Worm (Caenorhabditis elegans) whole organism, L1 larva: ENCODE data around the gene C55A6.11.
"Not testable (repeated sequence)": the region's sequence is repeated elsewhere in the genome, so short reads cannot be mapped to it uniquely, and the experiment has no call there.

Experiments
- C34B4.2 ChIP-seq: sonication (generic microtip); optimal IDR thresholded peaks from 2 replicates; lab custom pipeline; 2017; ENCODE audit warnings: mild to moderate bottlenecking, missing genetic modification characterization, missing compliant biosample characterization
- Y116A8C.19 ChIP-seq: sonication (generic microtip); optimal IDR thresholded peaks from 2 replicates; lab custom pipeline; 2016; ENCODE audit warnings: missing compliant biosample characterization, missing genetic modification characterization, borderline replicate concordance
- aha-1 ChIP-seq: fragments of 150-350 bp; optimal IDR thresholded peaks from 2 replicates; lab custom pipeline; 2014; ENCODE audit warnings: missing biosample characterization, missing genetic modification characterization
- alr-1 ChIP-seq: fragments of 200-800 bp; sonication (Bioruptor generic); optimal IDR thresholded peaks from 2 replicates; lab custom pipeline; 2018; ENCODE audit warnings: borderline replicate concordance, mild to moderate bottlenecking, missing genetic modification characterization, missing compliant biosample characterization
- aly-2 ChIP-seq: fragments of 150-350 bp; optimal IDR thresholded peaks from 2 replicates; lab custom pipeline; 2014; ENCODE audit warnings: missing biosample characterization, missing genetic modification characterization
- ceh-88 ChIP-seq: fragments of 200-800 bp; sonication (Bioruptor generic); IDR thresholded peaks from 2 replicates; pipeline ENCODE4 v1.3.6; 2022; ENCODE audit warnings: missing genetic modification characterization, missing compliant biosample characterization
- ceh-90 ChIP-seq: sonication (generic microtip); optimal IDR thresholded peaks from 2 replicates; lab custom pipeline; 2016; ENCODE audit warnings: missing genetic modification characterization, missing compliant biosample characterization
- ces-1 ChIP-seq: fragments of 150-350 bp; optimal IDR thresholded peaks from 2 replicates; lab custom pipeline; 2014; ENCODE audit warnings: missing biosample characterization, missing genetic modification reagents, missing genetic modification characterization
- dpl-1 ChIP-seq, 3 experiments: fragments of 150-350 bp in 2 of 3; sonication (generic microtip) in 1 of 3; optimal IDR thresholded peaks; 2 replicates each; lab custom pipeline; 2014 to 2017; ENCODE audit warnings: missing biosample characterization in 3 of 3, missing genetic modification characterization in 3 of 3, missing genetic modification reagents in 3 of 3
- efl-1 ChIP-seq, 4 experiments: fragments of 150-350 bp; optimal IDR thresholded peaks in 3 of 4; peaks in 1 of 4; 1 replicate in 1 of 4; 2 replicates in 3 of 4; lab custom pipeline; 2014; ENCODE audit warnings: missing biosample characterization in 2 of 4, missing genetic modification characterization in 2 of 4, missing genetic modification reagents in 2 of 4
- efl-3 ChIP-seq: fragments of 200-800 bp; sonication (Bioruptor generic); optimal IDR thresholded peaks from 2 replicates; lab custom pipeline; 2018; ENCODE audit warnings: mild to moderate bottlenecking, missing genetic modification characterization, missing compliant biosample characterization
- egl-13 ChIP-seq: sonication (generic microtip); optimal IDR thresholded peaks from 2 replicates; lab custom pipeline; 2016; ENCODE audit warnings: missing genotype, missing genetic modification reagents, missing genetic modification characterization, missing compliant biosample characterization
- elt-3 ChIP-seq, 6 experiments: fragments of 150-350 bp in 1 of 6; sonication (generic microtip); optimal IDR thresholded peaks; 2 replicates each; lab custom pipeline; 2017 to 2018; ENCODE audit warnings: missing biosample characterization in 6 of 6, missing genetic modification characterization in 6 of 6, inconsistent platforms in 1 of 6
- fkh-10 ChIP-seq: sonication (generic microtip); optimal IDR thresholded peaks from 2 replicates; lab custom pipeline; 2017; ENCODE audit warnings: missing biosample characterization, missing genetic modification reagents, missing genetic modification characterization
- fkh-4 ChIP-seq: sonication (generic microtip); optimal IDR thresholded peaks from 2 replicates; lab custom pipeline; 2016; ENCODE audit warnings: missing compliant biosample characterization, missing genetic modification characterization, borderline replicate concordance
- fkh-8 ChIP-seq: sonication (generic microtip); optimal IDR thresholded peaks from 2 replicates; lab custom pipeline; 2016; ENCODE audit warnings: mild to moderate bottlenecking, missing genetic modification characterization, missing compliant biosample characterization
- grh-1 ChIP-seq: fragments of 200-800 bp; sonication (Bioruptor generic); IDR thresholded peaks from 2 replicates; pipeline ENCODE4 v1.3.6; 2022; ENCODE audit warnings: missing genetic modification reagents, missing genetic modification characterization, missing compliant biosample characterization
- hlh-4 ChIP-seq: sonication (generic microtip); optimal IDR thresholded peaks from 2 replicates; lab custom pipeline; 2016; ENCODE audit warnings: mild to moderate bottlenecking, missing genetic modification characterization, missing compliant biosample characterization
- isw-1 ChIP-seq: fragments of 200-800 bp; sonication (Bioruptor generic); IDR thresholded peaks from 2 replicates; pipeline ENCODE4 v1.3.6; 2022; ENCODE audit warnings: missing genetic modification characterization, missing compliant biosample characterization
- lin-13 ChIP-seq: fragments of 150-350 bp; optimal IDR thresholded peaks from 2 replicates; lab custom pipeline; 2014; ENCODE audit warnings: missing biosample characterization, missing genetic modification reagents, missing genetic modification characterization
- lin-15B ChIP-seq: fragments of 150-350 bp; sonication (generic microtip); optimal IDR thresholded peaks from 3 replicates; lab custom pipeline; 2014; ENCODE audit warnings: missing biosample characterization, missing genetic modification characterization
- lin-35 ChIP-seq, 2 experiments: fragments of 150-350 bp; optimal IDR thresholded peaks; 2 replicates each; lab custom pipeline; 2014; ENCODE audit warnings: missing biosample characterization in 2 of 2, missing genetic modification characterization in 2 of 2, missing genetic modification reagents in 2 of 2
- lin-39 ChIP-seq: fragments of 150-350 bp; optimal IDR thresholded peaks from 2 replicates; lab custom pipeline; 2014; ENCODE audit warnings: missing biosample characterization, missing genetic modification reagents, missing genetic modification characterization
- lir-3 ChIP-seq: sonication (generic microtip); optimal IDR thresholded peaks from 2 replicates; lab custom pipeline; 2016; ENCODE audit warnings: mild to moderate bottlenecking, missing genetic modification characterization, moderate library complexity, missing compliant biosample characterization; ENCODE audit not compliant: poor library complexity
- mab-9 ChIP-seq: fragments of 200-800 bp; sonication (Bioruptor generic); IDR thresholded peaks from 2 replicates; pipeline ENCODE4 v1.3.6; 2022; ENCODE audit warnings: missing genetic modification reagents, missing genetic modification characterization, missing compliant biosample characterization
- mef-2 ChIP-seq: fragments of 150-350 bp; optimal IDR thresholded peaks from 2 replicates; lab custom pipeline; 2014; ENCODE audit warnings: missing biosample characterization, missing genetic modification characterization
- nhr-76 ChIP-seq: sonication (generic microtip); optimal IDR thresholded peaks from 2 replicates; lab custom pipeline; 2017; ENCODE audit warnings: missing biosample characterization, missing genetic modification characterization
- nhr-77 ChIP-seq: fragments of 150-350 bp; optimal IDR thresholded peaks from 2 replicates; lab custom pipeline; 2014; ENCODE audit warnings: missing biosample characterization, missing genetic modification characterization
- nhr-84 ChIP-seq: sonication (generic microtip); optimal IDR thresholded peaks from 2 replicates; lab custom pipeline; 2017; ENCODE audit warnings: missing biosample characterization, missing genetic modification characterization
- pag-3 ChIP-seq: sonication (generic microtip); optimal IDR thresholded peaks from 2 replicates; lab custom pipeline; 2017; ENCODE audit warnings: missing genetic modification characterization, mild to moderate bottlenecking, missing compliant biosample characterization, antibody characterized with exemption, borderline replicate concordance; ENCODE audit not compliant: insufficient read depth
- pqm-1 ChIP-seq: sonication (generic microtip); optimal IDR thresholded peaks from 3 replicates; lab custom pipeline; 2017; ENCODE audit warnings: missing biosample characterization, missing genetic modification characterization
- sox-4 ChIP-seq: sonication (generic microtip); optimal IDR thresholded peaks from 2 replicates; lab custom pipeline; 2016; ENCODE audit warnings: missing genetic modification characterization, missing compliant biosample characterization
- sptf-1 ChIP-seq: fragments of 150-350 bp; optimal IDR thresholded peaks from 2 replicates; lab custom pipeline; 2014; ENCODE audit warnings: missing biosample characterization, missing genetic modification characterization
- sup-37 ChIP-seq: fragments of 200-800 bp; sonication (Bioruptor generic); optimal IDR thresholded peaks from 2 replicates; lab custom pipeline; 2018; ENCODE audit warnings: mild to moderate bottlenecking, missing genetic modification characterization, missing compliant biosample characterization
- swsn-7 ChIP-seq: sonication (generic microtip); optimal IDR thresholded peaks from 2 replicates; lab custom pipeline; 2016; ENCODE audit warnings: missing genetic modification characterization, missing compliant biosample characterization
- vab-15 ChIP-seq: sonication (generic microtip); optimal IDR thresholded peaks from 2 replicates; lab custom pipeline; 2017; ENCODE audit warnings: missing genotype, mild to moderate bottlenecking, missing genetic modification characterization, missing compliant biosample characterization
- zag-1 ChIP-seq: fragments of 150-350 bp; optimal IDR thresholded peaks from 2 replicates; lab custom pipeline; 2014; ENCODE audit warnings: missing biosample characterization, missing genetic modification characterization

Gene C55A6.11

ce11 chrV:11479406-11479805 is 40.9 kb upstream of the C55A6.11 start, which contains the start of gene T11F9.22:
Gene T11F9.22 (plus strand): TSS chrV:11479706.
- no peak for TF ChIP-seq nhr-77
- TF ChIP-seq aly-2 (tag; lab: Kevin White, UChicago) = no peak
- TF ChIP-seq efl-1 (optimal IDR thresholded peaks at IDR 0.05; lab: Kevin White, UChicago) = no peak
- peak in 1 of 2 experiments; percentile 64 for TF ChIP-seq efl-1 (GFP tag; optimal IDR thresholded peaks at IDR 0.05 in 1 of 2; lab: Kevin White, UChicago)

- TF ChIP-seq C34B4.2 (tag; lab: Kevin White, UChicago); alr-1 (tag; lab: Kevin White, UChicago); ceh-88: not testable (repeated sequence)
These were observed 39.6 kb upstream of the C55A6.11 start, which contains the start of gene T11F9.14 for ce11 chrV:11480734-11481133. Gene T11F9.14 (minus strand): TSS chrV:11480834.

ce11 chrV:11483580-11484092 is 36.7 kb upstream of the C55A6.11 start, which contains the start of gene col-157:
Gene col-157 (plus strand): TSS chrV:11484042.
- TF ChIP-seq lin-35 (GFP tag; optimal IDR thresholded peaks at IDR 0.05; lab: Kevin White, UChicago); mab-9 (GFP tag; lab: Robert Waterston, UW); sptf-1 (tag; lab: Kevin White, UChicago): not testable (repeated sequence)

- TF ChIP-seq lin-13 (GFP tag; lab: Kevin White, UChicago) = no peak
- TF ChIP-seq fkh-4 (tag; lab: Kevin White, UChicago) = no peak
- TF ChIP-seq lin-15B (tag; lab: Kevin White, UChicago) = no peak
- TF ChIP-seq vab-15 = no peak
- no peak for TF ChIP-seq egl-13 (tag; lab: Kevin White, UChicago)
- TF ChIP-seq lin-39 (tag; lab: Kevin White, UChicago) = no peak
These were observed 35.9 kb upstream of the C55A6.11 start for ce11 chrV:11484404-11484803.

ce11 chrV:11485558-11485957 is 34.8 kb upstream of the C55A6.11 start, which contains the start of gene srh-1:
Gene srh-1 (plus strand): TSS chrV:11485858.
- TF ChIP-seq aha-1 (tag; lab: Kevin White, UChicago) = no peak
- no peak for TF ChIP-seq efl-3 (GFP tag; lab: Kevin White, UChicago)
- no peak for TF ChIP-seq mef-2 (tag; lab: Kevin White, UChicago)
- TF ChIP-seq elt-3 (tag; optimal IDR thresholded peaks at IDR 0.05; lab: Kevin White, UChicago) = no peak
- TF ChIP-seq ces-1 = no peak
- no peak for TF ChIP-seq pqm-1 (tag; lab: Kevin White, UChicago)
- TF ChIP-seq fkh-4 (tag; lab: Kevin White, UChicago) = no peak
- TF ChIP-seq lir-3 = no peak
- no peak for TF ChIP-seq dpl-1 (GFP tag; optimal IDR thresholded peaks at IDR 0.05; lab: Kevin White, UChicago)
- no peak for TF ChIP-seq C34B4.2 (tag; lab: Kevin White, UChicago)
- no peak for TF ChIP-seq sox-4 (tag; lab: Kevin White, UChicago)
- no peak for TF ChIP-seq hlh-4 (tag; lab: Kevin White, UChicago)
- no peak for TF ChIP-seq swsn-7
- TF ChIP-seq lin-15B (tag; lab: Kevin White, UChicago) = no peak
- no peak for TF ChIP-seq lin-35 (GFP tag; optimal IDR thresholded peaks at IDR 0.05; lab: Kevin White, UChicago)
- TF ChIP-seq sup-37 (GFP tag; lab: Kevin White, UChicago) = no peak
- TF ChIP-seq, all 84 proteins: peak for 0

- TF ChIP-seq Y116A8C.19 (no peak), nhr-76 (tag; lab: Kevin White, UChicago) (no peak), grh-1 (no peak), fkh-4 (tag; lab: Kevin White, UChicago) (no peak), aly-2 (tag; lab: Kevin White, UChicago) (no peak), isw-1 (GFP tag; lab: Robert Waterston, UW) (no peak), elt-3 (tag; optimal IDR thresholded peaks at IDR 0.05; lab: Kevin White, UChicago) (no peak), fkh-10 (GFP tag; lab: Kevin White, UChicago) (no peak), ceh-90 (no peak), fkh-8 (tag; lab: Kevin White, UChicago) (no peak), pag-3 (no peak), alr-1 (tag; lab: Kevin White, UChicago) (no peak), nhr-84 (tag; lab: Kevin White, UChicago) (no peak), zag-1 (tag; lab: Kevin White, UChicago) (no peak), sptf-1 (tag; lab: Kevin White, UChicago) (no peak), lin-35 (GFP tag; optimal IDR thresholded peaks at IDR 0.05; lab: Kevin White, UChicago) (no peak)
These were observed 33.6 kb upstream of the C55A6.11 start, which contains the start of gene T11F9.10 for ce11 chrV:11486680-11487079. Gene T11F9.10 (plus strand): TSS chrV:11486980.
